Worm (Caenorhabditis elegans) whole organism, L4 larva: ENCODE measurements around the gene T14B4.19.

Experiments
- ceh-62 ChIP-seq: sonication (generic microtip); optimal IDR thresholded peaks from 2 replicates; lab custom pipeline; 2017; ENCODE audit warnings: missing biosample characterization, missing genetic modification characterization
- daf-8 ChIP-seq: fragments of 200-800 bp; sonication (Bioruptor generic); IDR thresholded peaks from 2 replicates; pipeline ENCODE4 v1.3.6; 2022; ENCODE audit warnings: missing genetic modification characterization, missing compliant biosample characterization
- egl-27 ChIP-seq: sonication (generic microtip); optimal IDR thresholded peaks from 3 replicates; lab custom pipeline; 2017; ENCODE audit warnings: missing biosample characterization, missing genetic modification reagents, missing genetic modification characterization
- fkh-10 ChIP-seq: fragments of 150-350 bp; optimal IDR thresholded peaks from 2 replicates; lab custom pipeline; 2014; ENCODE audit warnings: missing biosample characterization, missing genetic modification reagents, missing genetic modification characterization
- lin-39 ChIP-seq: fragments of 150-350 bp; optimal IDR thresholded peaks from 2 replicates; lab custom pipeline; 2014; ENCODE audit warnings: missing biosample characterization, missing genetic modification reagents, missing genetic modification characterization
- nhr-11 ChIP-seq: fragments of 150-350 bp; optimal IDR thresholded peaks from 2 replicates; lab custom pipeline; 2014; ENCODE audit warnings: missing biosample characterization, missing genetic modification characterization
- nhr-237 ChIP-seq: sonication (generic microtip); optimal IDR thresholded peaks from 2 replicates; lab custom pipeline; 2017; ENCODE audit warnings: missing biosample characterization, missing genetic modification characterization
- nhr-28 ChIP-seq: fragments of 150-350 bp; optimal IDR thresholded peaks from 2 replicates; lab custom pipeline; 2014; ENCODE audit warnings: missing biosample characterization, missing genetic modification characterization
- pqm-1 ChIP-seq: sonication (generic microtip); optimal IDR thresholded peaks from 2 replicates; lab custom pipeline; 2017; ENCODE audit warnings: missing biosample characterization, missing genetic modification characterization
- snpc-4 ChIP-seq: fragments of 150-350 bp; optimal IDR thresholded peaks from 2 replicates; lab custom pipeline; 2014; ENCODE audit warnings: missing biosample characterization, missing genetic modification characterization
- spr-1 ChIP-seq: sonication (generic microtip); optimal IDR thresholded peaks from 2 replicates; lab custom pipeline; 2016; ENCODE audit warnings: mild to moderate bottlenecking, missing genetic modification characterization, missing compliant biosample characterization
- unc-39 ChIP-seq: sonication (generic microtip); optimal IDR thresholded peaks from 2 replicates; lab custom pipeline; 2017; ENCODE audit warnings: missing biosample characterization, missing genetic modification characterization
- unc-62 ChIP-seq, 3 experiments: fragments of 150-350 bp in 1 of 3; sonication (generic microtip); optimal IDR thresholded peaks in 2 of 3; peaks in 1 of 3; 1 replicate in 1 of 3; 2 replicates in 2 of 3; lab custom pipeline; 2014 to 2017; ENCODE audit warnings: missing biosample characterization in 3 of 3, missing genetic modification characterization in 3 of 3, missing genetic modification reagents in 3 of 3, missing genotype in 1 of 3
- zag-1 ChIP-seq: fragments of 150-350 bp; optimal IDR thresholded peaks from 2 replicates; lab custom pipeline; 2014; ENCODE audit warnings: missing biosample characterization, missing genetic modification characterization

DNA sequence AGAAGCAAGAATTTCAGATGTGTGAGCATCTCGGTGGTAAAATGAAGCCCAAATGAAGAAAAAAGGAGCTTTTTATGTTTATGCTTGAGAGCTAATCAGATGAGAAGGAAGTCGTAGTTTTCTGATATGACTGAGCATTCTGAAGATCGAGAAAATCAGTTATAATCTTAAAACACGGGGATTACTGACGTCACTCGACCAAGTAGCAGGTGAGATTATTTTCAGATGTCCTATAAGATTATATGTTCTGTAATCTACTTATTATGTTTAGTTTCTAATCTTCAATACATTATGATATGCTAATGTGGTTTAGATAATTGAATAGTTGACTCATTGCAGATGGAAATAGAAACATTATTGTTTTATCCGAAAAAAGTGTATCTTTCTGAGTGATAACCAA, 33.1 kb upstream of the T14B4.19 start, which contains the start of gene ins-14:
- no peak for TF ChIP-seq snpc-4 (tag; lab: Kevin White, UChicago)
- TF ChIP-seq lin-39, result no peak
- no peak for TF ChIP-seq unc-39 (tag; lab: Kevin White, UChicago)
- TF ChIP-seq nhr-11, result no peak
- no peak for TF ChIP-seq fkh-10 (GFP tag; lab: Kevin White, UChicago)
- no peak for TF ChIP-seq ceh-62 (tag; lab: Kevin White, UChicago)
- no peak for TF ChIP-seq nhr-28 (tag; lab: Kevin White, UChicago)
- TF ChIP-seq nhr-237 (tag; lab: Kevin White, UChicago), result no peak
- no peak for TF ChIP-seq spr-1 (tag; lab: Kevin White, UChicago)
- TF ChIP-seq daf-8, result no peak
- no peak for TF ChIP-seq pqm-1 (tag; lab: Kevin White, UChicago)
- no peak for TF ChIP-seq egl-27 (tag; lab: Kevin White, UChicago)
- no peak for TF ChIP-seq unc-62 (GFP tag; optimal IDR thresholded peaks at IDR 0.05 in 1 of 2; lab: Kevin White, UChicago)
- no peak for TF ChIP-seq unc-62 (tag; optimal IDR thresholded peaks at IDR 0.05; lab: Kevin White, UChicago)
- TF ChIP-seq zag-1 (tag; lab: Kevin White, UChicago), result no peak
